Worm (Caenorhabditis elegans) whole organism, late embryonic: Measurements from ENCODE around the gene T28H11.8.

Source experiments
- ama-1 ChIP-seq: fragments of 150-350 bp; optimal IDR thresholded peaks from 2 replicates; lab custom pipeline; 2014
- ceh-18 ChIP-seq: sonication (generic microtip); optimal IDR thresholded peaks from 2 replicates; lab custom pipeline; 2016; ENCODE audit warnings: missing genetic modification characterization, missing compliant biosample characterization
- nhr-11 ChIP-seq: fragments of 150-350 bp; optimal IDR thresholded peaks from 2 replicates; lab custom pipeline; 2014; ENCODE audit warnings: missing biosample characterization, missing genetic modification characterization
- nhr-232 ChIP-seq: sonication (generic microtip); optimal IDR thresholded peaks from 2 replicates; lab custom pipeline; 2016; ENCODE audit warnings: missing genetic modification characterization, missing compliant biosample characterization
- pha-4 ChIP-seq: fragments of 150-350 bp; optimal IDR thresholded peaks from 2 replicates; lab custom pipeline; 2018; ENCODE audit warnings: missing biosample characterization, missing genetic modification reagents, missing genetic modification characterization

- TF ChIP-seq nhr-232 (tag; lab: Kevin White, UChicago): no peak
- TF ChIP-seq nhr-11 (tag; lab: Kevin White, UChicago): no peak
- TF ChIP-seq ama-1 (lab: Kevin White, UChicago): no peak
- TF ChIP-seq ceh-18 (tag; lab: Kevin White, UChicago): no peak
- TF ChIP-seq pha-4 (tag; lab: Kevin White, UChicago): no peak
Observed at ce11 chrIV:4983746-4984145, 36.7 kb downstream of the T28H11.8 start, which contains the start of gene clec-176.
